Worm (Caenorhabditis elegans) whole organism, L2 larva: ENCODE data around the gene C39D10.5.

Experiments used
- alr-1 ChIP-seq: fragments of 150-350 bp; optimal IDR thresholded peaks from 2 replicates; lab custom pipeline; 2014; ENCODE audit warnings: missing biosample characterization, missing genetic modification characterization
- aly-2 ChIP-seq: fragments of 150-350 bp; optimal IDR thresholded peaks from 2 replicates; lab custom pipeline; 2014; ENCODE audit warnings: missing biosample characterization, missing genetic modification characterization
- ceh-16 ChIP-seq: fragments of 150-350 bp; optimal IDR thresholded peaks from 2 replicates; lab custom pipeline; 2014; ENCODE audit warnings: missing biosample characterization, missing genetic modification characterization
- ceh-82 ChIP-seq: fragments of 150-350 bp; optimal IDR thresholded peaks from 2 replicates; lab custom pipeline; 2014; ENCODE audit warnings: missing biosample characterization, missing genetic modification characterization
- crh-2 ChIP-seq: sonication (generic microtip); optimal IDR thresholded peaks from 2 replicates; lab custom pipeline; 2017; ENCODE audit warnings: missing biosample characterization, missing genetic modification characterization
- dmd-4 ChIP-seq: sonication (generic microtip); optimal IDR thresholded peaks from 2 replicates; lab custom pipeline; 2017; ENCODE audit warnings: missing biosample characterization, missing genetic modification characterization
- egl-27 ChIP-seq: sonication (generic microtip); optimal IDR thresholded peaks from 3 replicates; lab custom pipeline; 2017; ENCODE audit warnings: missing biosample characterization, missing genetic modification reagents, missing genetic modification characterization
- elt-1 ChIP-seq: fragments of 150-350 bp; optimal IDR thresholded peaks from 2 replicates; lab custom pipeline; 2014; ENCODE audit warnings: missing biosample characterization, missing genetic modification characterization
- gmeb-1 ChIP-seq: fragments of 150-350 bp; optimal IDR thresholded peaks from 2 replicates; lab custom pipeline; 2014; ENCODE audit warnings: missing biosample characterization, missing genetic modification characterization
- lin-11 ChIP-seq: fragments of 150-350 bp; sonication (generic microtip); optimal IDR thresholded peaks from 2 replicates; lab custom pipeline; 2014; ENCODE audit warnings: missing biosample characterization, missing genetic modification characterization, inconsistent platforms, mixed read lengths
- lin-39 ChIP-seq: fragments of 150-350 bp; optimal IDR thresholded peaks from 2 replicates; lab custom pipeline; 2014; ENCODE audit warnings: missing biosample characterization, missing genetic modification reagents, missing genetic modification characterization
- mab-5 ChIP-seq: fragments of 150-350 bp; optimal IDR thresholded peaks from 2 replicates; lab custom pipeline; 2014; ENCODE audit warnings: missing biosample characterization, missing genetic modification characterization
- mdl-1 ChIP-seq, 2 experiments: fragments of 150-350 bp in 1 of 2; sonication (generic microtip) in 1 of 2; optimal IDR thresholded peaks; 2 replicates each; lab custom pipeline; 2017; ENCODE audit warnings: missing biosample characterization in 2 of 2, missing genetic modification characterization in 2 of 2
- nhr-10 ChIP-seq: sonication (generic microtip); optimal IDR thresholded peaks from 2 replicates; lab custom pipeline; 2017; ENCODE audit warnings: missing biosample characterization, missing genetic modification characterization
- nhr-129 ChIP-seq: fragments of 150-350 bp; optimal IDR thresholded peaks from 2 replicates; lab custom pipeline; 2014; ENCODE audit warnings: missing biosample characterization, missing genetic modification characterization
- nhr-21 ChIP-seq: fragments of 150-350 bp; optimal IDR thresholded peaks from 2 replicates; lab custom pipeline; 2014; ENCODE audit warnings: missing biosample characterization, missing genetic modification characterization
- nhr-23 ChIP-seq: fragments of 150-350 bp; optimal IDR thresholded peaks from 2 replicates; lab custom pipeline; 2014; ENCODE audit warnings: missing biosample characterization, missing genetic modification reagents, missing genetic modification characterization
- nhr-237 ChIP-seq: fragments of 150-350 bp; optimal IDR thresholded peaks from 2 replicates; lab custom pipeline; 2014; ENCODE audit warnings: missing biosample characterization, missing genetic modification characterization
- nhr-6 ChIP-seq: fragments of 150-350 bp; optimal IDR thresholded peaks from 2 replicates; lab custom pipeline; 2014; ENCODE audit warnings: missing biosample characterization, missing genetic modification characterization
- peb-1 ChIP-seq: fragments of 150-350 bp; optimal IDR thresholded peaks from 2 replicates; lab custom pipeline; 2014; ENCODE audit warnings: missing biosample characterization, missing genetic modification characterization
- sem-4 ChIP-seq: fragments of 150-350 bp; optimal IDR thresholded peaks from 2 replicates; lab custom pipeline; 2014; ENCODE audit warnings: missing biosample characterization, missing genetic modification reagents, missing genetic modification characterization
- skn-1 ChIP-seq: sonication (generic microtip); optimal IDR thresholded peaks from 2 replicates; lab custom pipeline; 2017; ENCODE audit warnings: missing biosample characterization, missing genetic modification characterization
- sma-3 ChIP-seq: sonication (generic microtip); optimal IDR thresholded peaks from 2 replicates; lab custom pipeline; 2016; ENCODE audit warnings: missing genetic modification reagents, missing genetic modification characterization, missing compliant biosample characterization
- unc-55 ChIP-seq: fragments of 150-350 bp; sonication (generic microtip); optimal IDR thresholded peaks from 3 replicates; lab custom pipeline; 2014; ENCODE audit warnings: missing biosample characterization, missing genetic modification reagents, missing genetic modification characterization
- unc-62 ChIP-seq: fragments of 150-350 bp; optimal IDR thresholded peaks from 2 replicates; lab custom pipeline; 2014; ENCODE audit warnings: missing biosample characterization, missing genetic modification reagents, missing genetic modification characterization
- ztf-1 ChIP-seq: fragments of 200-800 bp; sonication (Bioruptor generic); conservative IDR thresholded peaks from 2 replicates; pipeline ENCODE4 v1.3.6; 2022; ENCODE audit warnings: missing genetic modification characterization, missing compliant biosample characterization

The C39D10.5 gene

DNA sequence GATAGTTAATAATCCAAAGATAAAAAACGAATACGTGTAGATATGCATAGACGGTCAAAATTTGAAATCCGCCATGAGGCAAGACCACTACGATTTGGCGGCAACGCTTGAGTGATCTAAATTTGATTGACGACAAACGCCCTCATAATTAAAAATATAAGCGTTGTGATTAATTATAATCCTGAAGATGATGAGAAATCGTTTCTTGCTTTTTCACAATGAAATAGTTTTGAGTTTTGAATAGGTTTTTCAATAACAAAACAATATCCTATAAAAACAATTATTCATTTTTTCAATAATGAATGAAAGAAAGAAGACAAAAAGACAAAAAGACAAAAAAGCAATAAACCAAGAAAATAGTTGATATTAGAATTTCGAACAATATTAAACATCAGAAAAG, 44.8 kb downstream of the C39D10.5 start, which contains the start of gene C54D2.6:
Gene C54D2.6 (minus strand): TSS at position 101 of the 400 bp plus-strand sequence.
- TF ChIP-seq nhr-6 (tag; lab: Kevin White, UChicago) (no peak), gmeb-1 (tag; lab: Kevin White, UChicago) (no peak), mdl-1 (tag; optimal IDR thresholded peaks at IDR 0.05; lab: Kevin White, UChicago) (no peak), mab-5 (no peak), sem-4 (no peak), elt-1 (tag; lab: Kevin White, UChicago) (no peak), unc-55 (GFP tag; lab: Kevin White, UChicago) (no peak), nhr-23 (tag; lab: Kevin White, UChicago) (no peak), peb-1 (tag; lab: Kevin White, UChicago) (no peak), ztf-1 (GFP tag; lab: Robert Waterston, UW) (no peak), lin-11 (tag; lab: Kevin White, UChicago) (no peak), egl-27 (tag; lab: Kevin White, UChicago) (no peak)

DNA sequence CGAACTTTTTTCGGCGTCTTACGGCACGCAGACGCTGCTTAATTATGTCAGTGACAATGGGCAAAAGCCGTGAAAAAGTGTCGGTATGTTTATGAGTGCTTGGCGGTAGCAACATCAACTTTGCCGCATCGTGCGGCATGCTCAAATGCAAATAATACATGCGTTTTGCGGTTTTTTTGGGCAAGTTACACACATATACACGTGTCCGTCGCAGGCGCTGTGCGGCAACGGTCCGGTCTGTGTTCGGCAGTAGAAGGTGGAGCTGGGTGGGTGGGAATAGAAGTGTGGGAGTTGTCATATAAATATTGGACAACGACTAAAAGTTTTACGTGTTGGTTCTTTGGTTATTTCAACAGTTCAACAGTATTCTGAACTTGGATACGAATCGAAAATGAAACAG, 50.0 kb downstream of the C39D10.5 start, which contains the start of gene idpp-11:
Gene idpp-11 (plus strand): TSS at position 301 of the 400 bp plus-strand sequence.
- TF ChIP-seq mab-5 (no peak), lin-39 (tag; lab: Kevin White, UChicago) (no peak), nhr-10 (tag; lab: Kevin White, UChicago) (no peak), crh-2 (tag; lab: Kevin White, UChicago) (no peak), alr-1 (no peak), aly-2 (tag; lab: Kevin White, UChicago) (no peak), nhr-21 (tag; lab: Kevin White, UChicago) (no peak), elt-1 (tag; lab: Kevin White, UChicago) (no peak), dmd-4 (tag; lab: Kevin White, UChicago) (no peak), ceh-16 (tag; lab: Kevin White, UChicago) (no peak), sma-3 (GFP tag; lab: Kevin White, UChicago) (no peak), nhr-129 (tag; lab: Kevin White, UChicago) (no peak), ceh-82 (tag; lab: Kevin White, UChicago) (no peak), nhr-237 (no peak), unc-62 (GFP tag; lab: Kevin White, UChicago) (no peak)
- TF ChIP-seq, all 48 proteins: peak for 0

DNA sequence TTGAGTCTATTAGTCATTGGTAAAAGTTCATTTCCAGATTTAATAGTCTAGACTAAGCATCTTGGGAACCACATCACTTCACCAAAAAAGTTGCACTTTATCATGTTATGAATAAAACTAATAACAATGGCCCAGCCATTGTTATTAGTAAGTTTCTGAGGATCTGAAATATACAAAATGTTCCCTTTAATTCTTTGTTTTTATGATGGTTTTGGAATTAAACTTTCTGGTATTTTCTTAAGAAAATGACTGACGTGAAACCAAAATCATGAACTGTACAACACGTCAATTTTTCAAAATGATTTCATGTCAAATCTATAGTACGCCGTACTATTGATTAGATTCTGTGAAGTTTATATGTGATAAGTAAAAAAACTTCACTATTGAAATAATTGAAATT, 52.2 kb downstream of the C39D10.5 start:
- TF ChIP-seq unc-55 (GFP tag; lab: Kevin White, UChicago) (no peak), ceh-16 (tag; lab: Kevin White, UChicago) (no peak), unc-62 (GFP tag; lab: Kevin White, UChicago) (no peak), skn-1 (tag; lab: Kevin White, UChicago) (no peak), elt-1 (tag; lab: Kevin White, UChicago) (no peak), nhr-129 (tag; lab: Kevin White, UChicago) (no peak), gmeb-1 (tag; lab: Kevin White, UChicago) (no peak)
- TF ChIP-seq, all 48 proteins: peak for 0
